Worm (Caenorhabditis elegans) whole organism, midembryonic: ENCODE data around the gene ubc-8.
A peak's percentile ranks its signal among the peaks of the same experiment; 100 is the strongest.

Experiments
- T22C8.4 ChIP-seq: fragments of 200-800 bp; sonication (Bioruptor generic); IDR thresholded peaks from 2 replicates; pipeline ENCODE4 v1.3.6; 2022; ENCODE audit warnings: missing genetic modification characterization, missing compliant biosample characterization
- med-1 ChIP-seq: sonication (generic microtip); optimal IDR thresholded peaks from 2 replicates; lab custom pipeline; 2017; ENCODE audit warnings: missing genetic modification characterization, mild to moderate bottlenecking, missing compliant biosample characterization, antibody characterized with exemption, missing genetic modification reagents; ENCODE audit not compliant: insufficient read depth
- ref-1 ChIP-seq: fragments of 200-800 bp; sonication (Bioruptor generic); conservative IDR thresholded peaks from 2 replicates; pipeline ENCODE4 v1.3.6; 2022; ENCODE audit warnings: missing genetic modification reagents, missing genetic modification characterization, missing compliant biosample characterization
- ztf-23 ChIP-seq: fragments of 200-800 bp; sonication (Bioruptor generic); IDR thresholded peaks from 2 replicates; pipeline ENCODE4 v1.3.6; 2022; ENCODE audit warnings: missing genetic modification reagents, missing genetic modification characterization, missing compliant biosample characterization

ce11 chrIV:2676281-2676680 lies 30.8 kb downstream of the ubc-8 start, which contains the start of gene Y94H6A.3:
- no peak for TF ChIP-seq ref-1
- no peak for TF ChIP-seq T22C8.4 (GFP tag; lab: Robert Waterston, UW)
- 0 out of 2 replicates have a peak, but pooled peaks have one; percentile 54 for TF ChIP-seq ztf-23 (GFP tag; lab: Robert Waterston, UW)
- no peak for TF ChIP-seq med-1
